Worm (Caenorhabditis elegans): ENCODE results near the gene sqst-5.
"Not testable (repeated sequence)": the region's sequence is repeated elsewhere in the genome, so short reads cannot be mapped to it uniquely, and the experiment has no call there.

The sqst-5 gene

DNA sequence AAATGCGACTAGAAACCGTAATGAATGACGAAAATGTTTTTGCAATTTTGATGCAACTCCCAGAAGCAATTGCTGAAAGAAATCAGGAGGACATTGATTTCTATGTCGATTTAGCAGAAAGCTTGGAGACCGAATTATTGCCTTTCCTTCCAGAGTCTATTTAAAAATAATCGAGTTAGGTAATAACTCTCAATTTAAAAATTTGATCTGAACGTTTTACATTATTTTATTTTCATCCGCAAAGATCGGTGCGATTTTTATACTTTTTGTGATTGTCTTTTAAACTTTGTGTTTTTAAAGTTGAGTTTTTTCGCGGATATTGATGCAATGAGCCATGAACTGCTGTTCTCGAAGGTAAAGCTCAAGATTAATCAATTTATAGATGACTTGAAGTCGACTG lies 22.9 kb downstream of the sqst-5 start, which contains the start of gene pals-23:
TSS of gene pals-23 (plus strand) at position 301 of the 400 bp plus-strand sequence.
- TF ChIP-seq unc-62 (GFP tag; optimal IDR thresholded peaks at IDR 0.05): no peak

DNA sequence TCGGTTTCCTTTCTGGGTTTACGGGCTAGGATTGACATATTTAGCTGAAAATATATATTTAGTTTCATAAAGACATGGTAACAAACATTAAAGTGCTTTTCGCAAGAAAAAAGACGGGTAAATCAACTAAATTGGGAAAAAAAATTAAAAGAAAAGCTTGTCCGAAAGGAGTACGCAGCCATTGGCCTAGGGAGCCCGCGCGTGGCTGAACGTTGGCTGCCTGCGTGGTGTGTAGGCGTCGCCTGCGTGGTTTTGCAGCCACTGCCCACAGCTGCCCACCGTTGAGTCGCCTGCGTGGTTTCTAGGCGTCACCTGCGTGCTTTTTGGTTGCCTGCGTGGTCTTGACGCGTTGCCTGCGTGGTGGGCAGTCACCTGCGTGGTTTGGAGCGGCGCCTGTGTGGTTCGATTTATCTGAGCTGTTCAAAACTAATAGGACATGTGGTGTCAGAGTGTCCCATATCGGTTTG lies 25.4 kb downstream of the sqst-5 start, which contains the start of gene C29F9.12:
TSS of gene C29F9.12 (minus strand) at position 51 of the 467 bp plus-strand sequence.
- not testable (repeated sequence) for TF ChIP-seq unc-62 (GFP tag; optimal IDR thresholded peaks at IDR 0.05)

DNA sequence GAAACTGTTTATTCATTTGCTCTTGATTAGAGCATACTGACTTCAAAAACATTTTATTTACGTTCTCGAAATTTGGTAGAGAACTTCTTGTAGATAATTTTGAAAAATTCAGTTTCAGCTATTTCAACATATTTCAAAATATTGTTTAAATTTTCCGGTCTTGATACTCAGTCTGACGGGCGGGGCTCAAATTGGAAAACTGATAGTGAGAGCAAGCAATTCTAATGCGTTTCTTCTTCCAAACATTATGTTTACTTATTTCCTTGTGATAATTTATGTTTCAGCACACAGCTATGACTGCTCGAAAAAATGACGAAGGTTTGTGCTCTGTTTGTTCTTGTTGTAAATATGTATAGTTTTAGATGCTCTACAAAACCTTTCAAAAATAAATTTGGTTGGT lies 27.2 kb downstream of the sqst-5 start, which contains the start of gene pals-24:
TSS of gene pals-24 (plus strand) at position 237 of the 400 bp plus-strand sequence.
- no peak for TF ChIP-seq unc-62 (GFP tag; optimal IDR thresholded peaks at IDR 0.05)

DNA sequence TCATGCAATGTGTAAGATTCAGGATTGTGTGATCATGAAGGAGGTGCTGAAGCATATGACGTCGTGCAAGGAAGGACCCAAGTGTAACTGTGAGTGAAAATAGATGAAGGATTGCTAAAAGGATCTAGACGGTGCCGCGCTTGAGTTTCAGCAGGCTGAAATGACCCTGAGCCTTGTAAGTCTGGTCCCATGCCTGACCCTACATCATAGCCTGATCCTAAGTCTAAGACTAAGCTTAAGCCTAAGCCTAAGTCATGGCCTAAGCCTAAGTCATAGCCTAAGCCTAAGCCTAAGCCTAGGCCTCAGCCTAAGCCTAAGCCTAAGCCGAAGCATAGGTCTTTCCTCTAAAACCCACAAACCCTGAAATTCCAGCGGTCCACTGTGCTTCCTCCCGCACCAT lies 29.6 kb downstream of the sqst-5 start:
- no peak for TF ChIP-seq unc-62 (GFP tag; optimal IDR thresholded peaks at IDR 0.05)

DNA sequence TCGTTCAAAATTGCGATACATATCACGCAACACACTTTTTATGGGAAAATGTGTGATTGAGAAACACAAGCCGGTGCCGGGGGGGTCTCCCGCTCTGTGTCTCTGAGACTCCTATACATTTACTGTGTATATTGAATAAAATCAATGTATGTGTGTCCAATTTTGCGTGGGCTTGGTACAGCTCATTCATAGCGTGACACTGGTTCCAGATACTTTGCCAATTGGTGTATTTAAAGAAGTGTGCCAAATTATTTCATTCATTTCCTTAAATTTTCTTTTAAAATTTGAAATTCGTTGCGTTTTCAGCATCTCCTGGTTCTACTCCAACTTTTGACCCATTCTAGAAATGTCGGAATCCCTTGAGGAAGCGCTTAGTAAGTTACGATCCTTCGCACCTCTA lies 30.2 kb downstream of the sqst-5 start, which contains the start of gene C29F9.5:
TSS of gene C29F9.5 (plus strand) at position 301 of the 400 bp plus-strand sequence.
- no peak for TF ChIP-seq unc-62 (GFP tag; optimal IDR thresholded peaks at IDR 0.05)

DNA sequence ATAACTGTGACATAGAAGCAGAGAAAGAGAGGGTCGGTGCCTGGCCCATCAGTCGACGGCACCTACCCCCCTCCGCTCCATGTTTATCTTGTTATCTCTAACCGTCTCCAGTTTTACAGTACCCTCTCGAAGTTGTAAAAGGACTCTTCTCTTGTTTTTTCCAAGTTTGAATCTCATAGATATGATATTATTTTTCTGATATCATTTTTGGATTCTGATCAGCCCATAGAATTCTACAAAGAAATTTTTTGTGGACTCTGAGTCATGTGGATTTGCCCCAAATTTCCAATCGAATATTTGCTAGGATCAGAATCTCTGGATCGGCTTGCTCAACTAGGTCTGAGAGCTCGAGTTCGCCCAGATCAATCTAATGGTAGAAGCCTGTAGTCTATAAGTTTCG lies 32.8 kb downstream of the sqst-5 start, which contains the start of gene C29F9.6:
TSS of gene C29F9.6 (plus strand) at position 301 of the 400 bp plus-strand sequence.
- TF ChIP-seq unc-62 (GFP tag; optimal IDR thresholded peaks at IDR 0.05): no peak

DNA sequence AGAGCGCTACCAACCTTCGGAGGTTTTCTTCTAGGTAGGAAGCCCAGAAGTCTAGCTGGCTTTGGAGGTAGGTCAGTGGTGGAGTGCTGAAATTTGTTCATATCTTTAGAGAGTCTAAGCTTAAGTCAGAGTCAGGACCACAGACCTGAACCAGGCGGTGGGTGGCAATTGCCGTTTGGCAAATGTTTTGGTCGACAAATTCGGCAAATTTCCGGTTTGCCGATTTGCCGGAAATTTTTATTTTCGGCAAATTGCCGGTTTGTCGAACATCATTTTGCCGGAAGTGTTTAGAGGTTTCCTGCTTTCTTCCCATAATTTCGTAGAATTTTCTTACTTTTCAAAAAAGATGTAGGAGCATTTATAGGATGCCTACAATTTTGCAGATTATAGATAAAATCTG lies 48.6 kb downstream of the sqst-5 start, which contains the start of gene C29F9.9:
TSS of gene C29F9.9 (minus strand) at position 101 of the 400 bp plus-strand sequence.
- not testable (repeated sequence) for TF ChIP-seq unc-62 (GFP tag; optimal IDR thresholded peaks at IDR 0.05)

DNA sequence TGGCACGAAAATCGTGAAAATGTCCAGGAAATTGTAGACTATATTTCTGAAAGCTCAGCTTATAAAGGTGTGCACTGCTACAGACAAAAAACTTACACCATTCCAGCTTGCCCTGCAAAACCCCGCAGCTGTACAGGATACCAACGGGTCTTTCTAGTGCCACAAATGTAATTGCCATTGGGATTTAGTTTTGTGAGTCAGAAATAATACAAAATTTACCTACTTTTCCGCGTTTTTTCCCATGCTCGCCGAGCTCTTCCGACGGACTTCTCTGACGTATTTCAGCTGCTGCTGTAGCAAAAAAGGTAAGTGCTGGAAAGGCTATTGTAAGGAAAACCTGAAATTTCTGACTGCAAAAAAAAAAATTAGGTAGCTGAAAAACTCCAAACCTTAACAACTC lies 50.4 kb downstream of the sqst-5 start, which contains the start of gene C29F9.8:
TSS of gene C29F9.8 (minus strand) at position 101 of the 400 bp plus-strand sequence.
- TF ChIP-seq unc-62 (GFP tag; optimal IDR thresholded peaks at IDR 0.05): not testable (repeated sequence)

All from whole organism, dauer.